In genomic region chr3R:5791497-5791896, dm6 we compare ENCODE assay signal across 5 fruit fly cellular contexts.
TF ChIP-seq lines count a peak whose summit lies in the region.

Hpf1 (plus strand) TSS chr3R:5791879.

- peak; percentile 74 for TF ChIP-seq CTCF in whole organism, embryonic (GFP tag; optimal IDR thresholded peaks at IDR 0.05; lab: Kevin White, UChicago)

TF ChIP-seq in whole organism, adult, 20 proteins besides CTCF, POLR2A, EP300 and RAD21 (continues in another document):
- TF ChIP-seq CG11617 (GFP tag; optimal IDR thresholded peaks at IDR 0.05; lab: Kevin White, UChicago) = peak; percentile 98
- TF ChIP-seq cic (GFP tag; optimal IDR thresholded peaks at IDR 0.05; lab: Kevin White, UChicago) = peak; percentile 89
- peak; percentile 93 for TF ChIP-seq pad (GFP tag; optimal IDR thresholded peaks at IDR 0.05; lab: Kevin White, UChicago)
- TF ChIP-seq CG1620 (GFP tag; optimal IDR thresholded peaks at IDR 0.05; lab: Kevin White, UChicago) = peak; percentile 99
- TF ChIP-seq cnc (optimal IDR thresholded peaks at IDR 0.05; lab: Kevin White, UChicago) = peak; percentile 96 to 98
- TF ChIP-seq toe (GFP tag; optimal IDR thresholded peaks at IDR 0.05; lab: Kevin White, UChicago) = peak; percentile 99
- peak; percentile 96 for TF ChIP-seq Clk (GFP tag; optimal IDR thresholded peaks at IDR 0.05; lab: Kevin White, UChicago)
- TF ChIP-seq Crg-1 (GFP tag; optimal IDR thresholded peaks at IDR 0.05; lab: Kevin White, UChicago) = peak; percentile 99
- TF ChIP-seq CG14711 (tag; optimal IDR thresholded peaks at IDR 0.05; lab: Kevin White, UChicago) = peak; percentile 98
- peak; percentile 99 for TF ChIP-seq CG12768 (GFP tag; optimal IDR thresholded peaks at IDR 0.05; lab: Kevin White, UChicago)
- no peak for TF ChIP-seq kay (GFP tag; lab: Kevin White, UChicago; ENCODE audit: borderline replicate concordance)
- peak; percentile 88 for TF ChIP-seq tj (GFP tag; optimal IDR thresholded peaks at IDR 0.05; lab: Kevin White, UChicago)
- TF ChIP-seq CG33017 (tag; optimal IDR thresholded peaks at IDR 0.05; lab: Kevin White, UChicago) = peak; percentile 99
- peak; percentile 96 for TF ChIP-seq Mnt (GFP tag; optimal IDR thresholded peaks at IDR 0.05; lab: Kevin White, UChicago)
- peak; percentile 99 for TF ChIP-seq CG7101 (tag; optimal IDR thresholded peaks at IDR 0.05; lab: Kevin White, UChicago)
- TF ChIP-seq Hr96 (GFP tag; optimal IDR thresholded peaks at IDR 0.05; lab: Kevin White, UChicago) = peak; percentile 99
- peak; percentile 96 for TF ChIP-seq ovo (GFP tag; optimal IDR thresholded peaks at IDR 0.05; lab: Kevin White, UChicago)
- peak; percentile 99 for TF ChIP-seq CG5204 (GFP tag; optimal IDR thresholded peaks at IDR 0.05; lab: Kevin White, UChicago)

TF ChIP-seq in whole organism, embryonic, 481 proteins besides CTCF, POLR2A, EP300 and RAD21 (continues in another document):
- peak; percentile 90 for TF ChIP-seq CG6654 (GFP tag; optimal IDR thresholded peaks at IDR 0.05; lab: Kevin White, UChicago)
- TF ChIP-seq Ptx1 (GFP tag; IDR thresholded peaks at IDR 0.05; lab: Robert Waterston, UW) = peak; percentile 99
- peak; percentile 95 for TF ChIP-seq Blimp-1 (GFP tag; optimal IDR thresholded peaks at IDR 0.05; lab: Kevin White, UChicago)
- TF ChIP-seq CG14014 (GFP tag; IDR thresholded peaks at IDR 0.05; lab: Robert Waterston, UW) = peak; percentile 98
- TF ChIP-seq tx (GFP tag; optimal IDR thresholded peaks at IDR 0.05; lab: Kevin White, UChicago) = peak; percentile 98
- TF ChIP-seq CG9727 (GFP tag; optimal IDR thresholded peaks at IDR 0.05; lab: Kevin White, UChicago) = peak; percentile 98
- peak; percentile 99 for TF ChIP-seq shn (GFP tag; optimal IDR thresholded peaks at IDR 0.05; lab: Kevin White, UChicago)
- peak; percentile 95 for TF ChIP-seq Poxn (GFP tag; IDR thresholded peaks at IDR 0.05; lab: Robert Waterston, UW)
- TF ChIP-seq Xbp1 (GFP tag; optimal IDR thresholded peaks at IDR 0.05; lab: Kevin White, UChicago) = peak; percentile 99
- peak; percentile 99 for TF ChIP-seq gem (tag; optimal IDR thresholded peaks at IDR 0.05; lab: Kevin White, UChicago)
- peak; percentile 98 for TF ChIP-seq CG11456 (GFP tag; IDR thresholded peaks at IDR 0.05; lab: Robert Waterston, UW)
- TF ChIP-seq CG34422 (GFP tag; IDR thresholded peaks at IDR 0.05; lab: Robert Waterston, UW) = peak; percentile 98
- TF ChIP-seq Dad (GFP tag; optimal IDR thresholded peaks at IDR 0.05; lab: Kevin White, UChicago) = peak; percentile 98
- TF ChIP-seq unc-4 (GFP tag; IDR thresholded peaks at IDR 0.05; lab: Robert Waterston, UW; ENCODE audit: partially characterized antibody) = no peak
- TF ChIP-seq ham (GFP tag; IDR thresholded peaks at IDR 0.05; lab: Robert Waterston, UW) = peak; percentile 93
- TF ChIP-seq Rx (GFP tag; IDR thresholded peaks at IDR 0.05; lab: Robert Waterston, UW) = peak; percentile 95
- peak; percentile 98 for TF ChIP-seq ranshi (GFP tag; IDR thresholded peaks at IDR 0.05; lab: Robert Waterston, UW)
- TF ChIP-seq CG3407 (GFP tag; optimal IDR thresholded peaks at IDR 0.05; lab: Kevin White, UChicago) = peak; percentile 94
- TF ChIP-seq CG15601 (tag; optimal IDR thresholded peaks at IDR 0.05; lab: Kevin White, UChicago) = peak; percentile 95

TF ChIP-seq in whole organism, prepupa, 60 proteins besides CTCF, POLR2A, EP300 and RAD21 (continues in another document):
- peak; percentile 98 for TF ChIP-seq CG8119 (GFP tag; IDR thresholded peaks at IDR 0.05; lab: Robert Waterston, UW)
- TF ChIP-seq vri (GFP tag; optimal IDR thresholded peaks at IDR 0.05; lab: Kevin White, UChicago) = peak; percentile 99
- TF ChIP-seq CG6854 (GFP tag; optimal IDR thresholded peaks at IDR 0.05; lab: Kevin White, UChicago) = peak; percentile 98
- TF ChIP-seq CG6276 (GFP tag; optimal IDR thresholded peaks at IDR 0.05; lab: Kevin White, UChicago) = peak; percentile 99
- TF ChIP-seq CG7368 (GFP tag; optimal IDR thresholded peaks at IDR 0.05; lab: Kevin White, UChicago) = peak; percentile 99
- peak; percentile 99 for TF ChIP-seq lz (GFP tag; optimal IDR thresholded peaks at IDR 0.05; lab: Kevin White, UChicago)
- peak; percentile 99 for TF ChIP-seq CG8632 (GFP tag; optimal IDR thresholded peaks at IDR 0.05; lab: Kevin White, UChicago)
- peak; percentile 99 for TF ChIP-seq CG34406 (GFP tag; optimal IDR thresholded peaks at IDR 0.05; lab: Kevin White, UChicago)
- TF ChIP-seq OdsH (GFP tag; optimal IDR thresholded peaks at IDR 0.05; lab: Kevin White, UChicago) = peak; percentile 100
- peak; percentile 99 for TF ChIP-seq eg (GFP tag; IDR thresholded peaks at IDR 0.05; lab: Robert Waterston, UW)
- TF ChIP-seq Eip78C (GFP tag; lab: Kevin White, UChicago) = peak; percentile 100
- peak; percentile 98 for TF ChIP-seq spab (GFP tag; optimal IDR thresholded peaks at IDR 0.05; lab: Kevin White, UChicago)
- peak; percentile 93 for TF ChIP-seq Hr38 (GFP tag; optimal IDR thresholded peaks at IDR 0.05; lab: Kevin White, UChicago)
- TF ChIP-seq Sox14 (GFP tag; optimal IDR thresholded peaks at IDR 0.05; lab: Kevin White, UChicago) = peak; percentile 99
- no peak for TF ChIP-seq fkh (GFP tag; optimal IDR thresholded peaks at IDR 0.05; lab: Kevin White, UChicago)
- TF ChIP-seq CG6792 (GFP tag; optimal IDR thresholded peaks at IDR 0.05; lab: Kevin White, UChicago) = peak; percentile 99
- peak; percentile 99 for TF ChIP-seq Sox15 (GFP tag; optimal IDR thresholded peaks at IDR 0.05; lab: Kevin White, UChicago)
- peak; percentile 98 for TF ChIP-seq CG11294 (GFP tag; IDR thresholded peaks at IDR 0.05; lab: Robert Waterston, UW)
- peak; percentile 99 for TF ChIP-seq Eip93F (GFP tag; optimal IDR thresholded peaks at IDR 0.05; lab: Kevin White, UChicago)
- TF ChIP-seq Ets96B (tag; optimal IDR thresholded peaks at IDR 0.05; lab: Kevin White, UChicago) = peak; percentile 99

TF ChIP-seq in whole organism, pupa, 21 proteins besides CTCF, POLR2A, EP300 and RAD21:
- peak; percentile 96 for TF ChIP-seq rn (GFP tag; IDR thresholded peaks at IDR 0.05; lab: Robert Waterston, UW)
- peak; percentile 98 for TF ChIP-seq CG12605 (GFP tag; IDR thresholded peaks at IDR 0.05; lab: Robert Waterston, UW)
- peak; percentile 97 for TF ChIP-seq CG10348 (GFP tag; IDR thresholded peaks at IDR 0.05; lab: Robert Waterston, UW)
- peak; percentile 99 for TF ChIP-seq CG34367 (tag; optimal IDR thresholded peaks at IDR 0.05; lab: Kevin White, UChicago)
- peak; percentile 99 for TF ChIP-seq CG17806 (tag; optimal IDR thresholded peaks at IDR 0.05; lab: Kevin White, UChicago)
- peak; percentile 63 for TF ChIP-seq EcR (GFP tag; optimal IDR thresholded peaks at IDR 0.05; lab: Kevin White, UChicago)
- TF ChIP-seq CG14655 (GFP tag; optimal IDR thresholded peaks at IDR 0.05; lab: Kevin White, UChicago) = peak; percentile 99
- peak; percentile 99 for TF ChIP-seq CG8301 (tag; optimal IDR thresholded peaks at IDR 0.05; lab: Kevin White, UChicago)
- no peak for TF ChIP-seq D1 (tag; optimal IDR thresholded peaks at IDR 0.05; lab: Kevin White, UChicago)
- peak; percentile 99 for TF ChIP-seq CG9948 (tag; optimal IDR thresholded peaks at IDR 0.05; lab: Kevin White, UChicago)
- peak; percentile 99 for TF ChIP-seq CG4496 (GFP tag; IDR thresholded peaks at IDR 0.05; lab: Robert Waterston, UW)
- peak; percentile 98 for TF ChIP-seq gl (tag; optimal IDR thresholded peaks at IDR 0.05; lab: Kevin White, UChicago)
- peak; percentile 99 for TF ChIP-seq CG32121 (GFP tag; IDR thresholded peaks at IDR 0.05; lab: Robert Waterston, UW)
- TF ChIP-seq CG13204 (GFP tag; optimal IDR thresholded peaks at IDR 0.05; lab: Kevin White, UChicago) = peak; percentile 92
- TF ChIP-seq Snoo (tag; optimal IDR thresholded peaks at IDR 0.05; lab: Kevin White, UChicago) = peak; percentile 99
- peak; percentile 99 for TF ChIP-seq Pif1A (GFP tag; optimal IDR thresholded peaks at IDR 0.05; lab: Kevin White, UChicago)
- TF ChIP-seq fd96Ca (GFP tag; IDR thresholded peaks at IDR 0.05; lab: Robert Waterston, UW) = peak; percentile 99
- TF ChIP-seq Ets98B (GFP tag; IDR thresholded peaks at IDR 0.05; lab: Robert Waterston, UW) = peak; percentile 98
- peak; percentile 99 for TF ChIP-seq Pif1B (GFP tag; optimal IDR thresholded peaks at IDR 0.05; lab: Kevin White, UChicago)
- TF ChIP-seq CG8159 (tag; optimal IDR thresholded peaks at IDR 0.05; lab: Kevin White, UChicago) = peak; percentile 99
- peak; percentile 99 for TF ChIP-seq CG15710 (tag; optimal IDR thresholded peaks at IDR 0.05; lab: Kevin White, UChicago)
TF ChIP-seq in whole organism, pupa: peak in this region for 20.

TF ChIP-seq in whole organism, wandering third instar larva, 38 proteins besides CTCF, POLR2A, EP300 and RAD21 (continues in another document):
- TF ChIP-seq Vsx2 (GFP tag; optimal IDR thresholded peaks at IDR 0.05; lab: Kevin White, UChicago; ENCODE audit: partially characterized antibody) (no peak), sage (GFP tag; optimal IDR thresholded peaks at IDR 0.05; lab: Kevin White, UChicago) (peak; percentile 97), pan (optimal IDR thresholded peaks at IDR 0.05; lab: Kevin White, UChicago) (no peak), dsf (GFP tag; optimal IDR thresholded peaks at IDR 0.05; lab: Kevin White, UChicago; ENCODE audit: borderline replicate concordance) (peak; percentile 95), Rel (GFP tag; optimal IDR thresholded peaks at IDR 0.05; lab: Kevin White, UChicago) (peak; percentile 94), Rel (tag; optimal IDR thresholded peaks at IDR 0.05; lab: Kevin White, UChicago) (peak; percentile 92), jim (GFP tag; optimal IDR thresholded peaks at IDR 0.05; lab: Kevin White, UChicago) (peak; percentile 63), usp (GFP tag; optimal IDR thresholded peaks at IDR 0.05; lab: Kevin White, UChicago) (no peak), N (GFP tag; optimal IDR thresholded peaks at IDR 0.05; lab: Kevin White, UChicago) (no peak), Mio (GFP tag; optimal IDR thresholded peaks at IDR 0.05; lab: Kevin White, UChicago) (peak; percentile 92), sv (GFP tag; optimal IDR thresholded peaks at IDR 0.05; lab: Kevin White, UChicago) (peak; percentile 98), CG9705 (GFP tag; optimal IDR thresholded peaks at IDR 0.05; lab: Kevin White, UChicago) (peak; percentile 98), fru (GFP tag; optimal IDR thresholded peaks at IDR 0.05; lab: Kevin White, UChicago) (peak; percentile 99), rgr (GFP tag; optimal IDR thresholded peaks at IDR 0.05; lab: Kevin White, UChicago) (peak; percentile 100), CrebA (GFP tag; optimal IDR thresholded peaks at IDR 0.05; lab: Kevin White, UChicago; ENCODE audit: borderline replicate concordance) (no peak), h (GFP tag; optimal IDR thresholded peaks at IDR 0.05; lab: Kevin White, UChicago) (peak; percentile 99), ey (GFP tag; optimal IDR thresholded peaks at IDR 0.05; lab: Kevin White, UChicago) (peak; percentile 99), Hr83 (GFP tag; optimal IDR thresholded peaks at IDR 0.05; lab: Kevin White, UChicago; ENCODE audit: poor library complexity, severe bottlenecking) (peak; percentile 86), Hnf4 (GFP tag; optimal IDR thresholded peaks at IDR 0.05; lab: Kevin White, UChicago) (peak; percentile 99), psq (GFP tag; optimal IDR thresholded peaks at IDR 0.05; lab: Kevin White, UChicago) (peak; percentile 98), OdsH (GFP tag; optimal IDR thresholded peaks at IDR 0.05; lab: Kevin White, UChicago) (peak; percentile 99), foxo (GFP tag; optimal IDR thresholded peaks at IDR 0.05; lab: Kevin White, UChicago) (peak; percentile 96 to 99)
